Fruit fly (Drosophila melanogaster): ENCODE results near the gene Cdc6.

DNA sequence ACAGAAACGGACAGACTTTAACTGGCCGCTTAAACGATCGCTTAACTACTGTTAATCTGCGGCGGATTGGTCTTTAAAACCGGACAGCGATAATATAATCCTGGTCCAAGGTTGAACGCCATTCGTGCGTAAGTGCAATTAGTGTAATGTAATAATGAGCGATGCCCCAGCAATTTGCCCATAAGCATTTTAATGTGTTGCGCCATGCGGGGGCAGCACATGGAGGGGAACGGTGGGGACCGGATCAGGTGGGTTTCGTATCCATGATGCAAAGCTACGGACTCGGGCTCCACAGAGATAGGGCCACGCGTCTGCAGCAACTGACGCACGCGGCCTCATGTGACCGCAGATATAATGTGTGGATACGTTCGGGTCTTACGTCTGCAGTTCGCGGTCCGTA lies 23.9 kb upstream of the Cdc6 start:
- TF ChIP-seq CG4496 (GFP tag; IDR thresholded peaks at IDR 0.05) (no peak), CG13204 (GFP tag; optimal IDR thresholded peaks at IDR 0.05) (no peak)

All from whole organism, pupa.